Fruit fly (Drosophila melanogaster) S2 (cell line): ENCODE data around the gene CG6428.

Experiments
- CG8478 ChIP-seq: fragments of >200 bp; optimal IDR thresholded peaks from 2 replicates; lab custom pipeline; 2018
- CTCF ChIP-seq, 2 experiments: fragments of >200 bp; optimal IDR thresholded peaks; 2 replicates each; lab custom pipeline; 2018

dm6 chrX:4010835-4011234 is 42.4 kb upstream of the CG6428 start:
- TF ChIP-seq CG8478 (no peak), CTCF (optimal IDR thresholded peaks at IDR 0.05; lab: Kevin White, UChicago) (no peak)
